Worm (Caenorhabditis elegans) whole organism, young adult: ENCODE measurements around the gene K07C11.7.
A peak's percentile ranks its signal among the peaks of the same experiment; 100 is the strongest.

Experiments used
- B0261.1 ChIP-seq: sonication (generic microtip); optimal IDR thresholded peaks from 2 replicates; lab custom pipeline; 2016; ENCODE audit warnings: mild to moderate bottlenecking, missing genetic modification characterization, moderate library complexity, missing compliant biosample characterization
- F49E8.2 ChIP-seq: sonication (generic microtip); optimal IDR thresholded peaks from 3 replicates; lab custom pipeline; 2017; ENCODE audit warnings: missing genetic modification characterization, mild to moderate bottlenecking, missing compliant biosample characterization, antibody characterized with exemption, moderate library complexity; ENCODE audit not compliant: insufficient read depth
- F57A8.1 ChIP-seq: fragments of 200-800 bp; sonication (Bioruptor generic); optimal IDR thresholded peaks from 2 replicates; lab custom pipeline; 2018; ENCODE audit warnings: mild to moderate bottlenecking, missing genetic modification characterization, moderate library complexity, missing compliant biosample characterization
- Y53G8AR.9 ChIP-seq: fragments of 200-800 bp; sonication (Bioruptor generic); conservative IDR thresholded peaks from 2 replicates; pipeline ENCODE4 v1.3.6; 2022; ENCODE audit warnings: missing genetic modification reagents, missing genetic modification characterization, missing compliant biosample characterization
- bed-1 ChIP-seq: fragments of 200-800 bp; sonication (Bioruptor generic); IDR thresholded peaks from 2 replicates; pipeline ENCODE4 v1.3.6; 2022; ENCODE audit warnings: missing genetic modification reagents, missing genetic modification characterization, missing compliant biosample characterization
- cebp-1 ChIP-seq, 2 experiments: fragments of 200-800 bp in 1 of 2; sonication (Bioruptor generic) in 1 of 2; sonication (generic microtip) in 1 of 2; IDR thresholded peaks in 1 of 2; optimal IDR thresholded peaks in 1 of 2; 2 replicates each; pipeline versions ENCODE4 v1.3.6 to Lab custom; 2017 to 2022; ENCODE audit warnings: missing compliant biosample characterization in 2 of 2, missing genetic modification characterization in 2 of 2, mild to moderate bottlenecking in 1 of 2, missing genetic modification reagents in 1 of 2, moderate library complexity in 1 of 2
- ceh-79 ChIP-seq: sonication (generic microtip); optimal IDR thresholded peaks from 2 replicates; lab custom pipeline; 2017; ENCODE audit warnings: mild to moderate bottlenecking, missing genetic modification characterization, missing compliant biosample characterization
- dpl-1 ChIP-seq: fragments of 150-350 bp; optimal IDR thresholded peaks from 2 replicates; lab custom pipeline; 2014; ENCODE audit warnings: missing biosample characterization, missing genetic modification reagents, missing genetic modification characterization
- efl-1 ChIP-seq: fragments of 150-350 bp; optimal IDR thresholded peaks from 2 replicates; lab custom pipeline; 2014; ENCODE audit warnings: missing biosample characterization, missing genetic modification reagents, missing genetic modification characterization
- lsy-27 ChIP-seq: sonication (generic microtip); optimal IDR thresholded peaks from 2 replicates; lab custom pipeline; 2017; ENCODE audit warnings: missing genetic modification characterization, mild to moderate bottlenecking, missing compliant biosample characterization, antibody characterized with exemption, missing genotype, borderline replicate concordance; ENCODE audit not compliant: insufficient read depth
- nhr-27 ChIP-seq: fragments of 200-800 bp; sonication (Bioruptor generic); optimal IDR thresholded peaks from 2 replicates; lab custom pipeline; 2018; ENCODE audit warnings: mild to moderate bottlenecking, missing genetic modification characterization, moderate library complexity, missing compliant biosample characterization
- pbrm-1 ChIP-seq: fragments of 200-800 bp; sonication (Bioruptor generic); IDR thresholded peaks from 2 replicates; pipeline ENCODE4 v1.3.6; 2022; ENCODE audit warnings: missing genetic modification reagents, missing genetic modification characterization, missing compliant biosample characterization
- sdz-38 ChIP-seq: sonication (generic microtip); optimal IDR thresholded peaks from 2 replicates; lab custom pipeline; 2016; ENCODE audit warnings: missing genotype, missing genetic modification characterization, missing compliant biosample characterization
- unc-62 ChIP-seq: fragments of 150-350 bp; optimal IDR thresholded peaks from 2 replicates; lab custom pipeline; 2014; ENCODE audit warnings: missing biosample characterization, missing genetic modification reagents, missing genetic modification characterization

- no peak for TF ChIP-seq Y53G8AR.9 (GFP tag; lab: Robert Waterston, UW)
- no peak for TF ChIP-seq unc-62
- peak; percentile 78; the same call in 1 of the 2 replicates for TF ChIP-seq pbrm-1 (GFP tag; lab: Robert Waterston, UW)
- no peak for TF ChIP-seq ceh-79 (tag; lab: Kevin White, UChicago)
- no peak for TF ChIP-seq nhr-27 (tag; lab: Kevin White, UChicago)
- no peak for TF ChIP-seq bed-1 (GFP tag; lab: Robert Waterston, UW)
- TF ChIP-seq efl-1 (GFP tag; lab: Kevin White, UChicago) = no peak
- TF ChIP-seq lsy-27 (tag; lab: Kevin White, UChicago) = no peak
- TF ChIP-seq sdz-38 (tag; lab: Kevin White, UChicago) = no peak
- no peak for TF ChIP-seq cebp-1 (GFP tag; IDR thresholded peaks at IDR 0.05; lab: Robert Waterston, UW)
- no peak for TF ChIP-seq cebp-1 (tag; optimal IDR thresholded peaks at IDR 0.05; lab: Kevin White, UChicago)
- TF ChIP-seq F57A8.1 (GFP tag; lab: Kevin White, UChicago) = no peak
- no peak for TF ChIP-seq dpl-1 (GFP tag; lab: Kevin White, UChicago)
- no peak for TF ChIP-seq F49E8.2 (tag; lab: Kevin White, UChicago)
- peak; percentile 77 for TF ChIP-seq B0261.1 (tag; lab: Kevin White, UChicago)
These were observed 21.6 kb upstream of the K07C11.7 start for ce11 chrV:8235331-8235730.
